Worm (Caenorhabditis elegans) whole organism, L4 larva: ENCODE data around the gene tlp-1.
"Not testable (repeated sequence)": the region's sequence is repeated elsewhere in the genome, so short reads cannot be mapped to it uniquely, and the experiment has no call there.

Experiments used
- F37D6.2 ChIP-seq: sonication (generic microtip); optimal IDR thresholded peaks from 2 replicates; lab custom pipeline; 2016; ENCODE audit warnings: mild to moderate bottlenecking, missing genetic modification characterization, missing compliant biosample characterization
- F49E8.2 ChIP-seq: sonication (generic microtip); optimal IDR thresholded peaks from 2 replicates; lab custom pipeline; 2016; ENCODE audit warnings: missing compliant biosample characterization, mild to moderate bottlenecking, missing genetic modification characterization, borderline replicate concordance
- Y5F2A.4 ChIP-seq: fragments of 200-800 bp; sonication (Bioruptor generic); optimal IDR thresholded peaks from 2 replicates; lab custom pipeline; 2018; ENCODE audit warnings: mild to moderate bottlenecking, missing genetic modification characterization, missing compliant biosample characterization
- Y75B8A.6 ChIP-seq: fragments of 200-800 bp; sonication (Bioruptor generic); IDR thresholded peaks from 2 replicates; pipeline ENCODE4 v1.3.6; 2022; ENCODE audit warnings: missing genetic modification reagents, missing genetic modification characterization, missing compliant biosample characterization
- ceh-32 ChIP-seq: sonication (generic microtip); optimal IDR thresholded peaks from 2 replicates; lab custom pipeline; 2016; ENCODE audit warnings: mild to moderate bottlenecking, missing genetic modification characterization, missing compliant biosample characterization; ENCODE audit not compliant: poor library complexity
- dpl-1 ChIP-seq: fragments of 150-350 bp; optimal IDR thresholded peaks from 2 replicates; lab custom pipeline; 2014; ENCODE audit warnings: missing biosample characterization, missing genetic modification reagents, missing genetic modification characterization
- fos-1 ChIP-seq: fragments of 150-350 bp; optimal IDR thresholded peaks from 2 replicates; lab custom pipeline; 2014; ENCODE audit warnings: missing biosample characterization, missing genetic modification characterization
- lin-15B ChIP-seq: fragments of 150-350 bp; sonication (generic microtip); optimal IDR thresholded peaks from 3 replicates; lab custom pipeline; 2014; ENCODE audit warnings: missing biosample characterization, missing genetic modification characterization
- lin-38 ChIP-seq: fragments of 200-800 bp; sonication (Bioruptor generic); IDR thresholded peaks from 2 replicates; pipeline ENCODE4 v1.3.6; 2022; ENCODE audit warnings: missing genetic modification reagents, missing genetic modification characterization, missing compliant biosample characterization
- lin-39 ChIP-seq: fragments of 150-350 bp; optimal IDR thresholded peaks from 2 replicates; lab custom pipeline; 2014; ENCODE audit warnings: missing biosample characterization, missing genetic modification reagents, missing genetic modification characterization
- mdt-29 ChIP-seq: fragments of 200-800 bp; sonication (Bioruptor generic); IDR thresholded peaks from 2 replicates; pipeline ENCODE4 v1.3.6; 2022; ENCODE audit warnings: missing genetic modification reagents, missing genetic modification characterization, missing compliant biosample characterization
- mxl-2 ChIP-seq: fragments of 200-800 bp; sonication (Bioruptor generic); conservative IDR thresholded peaks from 2 replicates; pipeline ENCODE4 v1.3.6; 2022; ENCODE audit warnings: missing genetic modification reagents, missing genetic modification characterization, missing compliant biosample characterization
- nhr-10 ChIP-seq: fragments of 150-350 bp; optimal IDR thresholded peaks from 2 replicates; lab custom pipeline; 2014; ENCODE audit warnings: missing biosample characterization, missing genetic modification characterization
- nhr-42 ChIP-seq: fragments of 200-800 bp; sonication (Bioruptor generic); IDR thresholded peaks from 2 replicates; pipeline ENCODE4 v1.3.6; 2022; ENCODE audit warnings: missing genetic modification characterization, missing compliant biosample characterization
- php-3 ChIP-seq: fragments of 200-800 bp; sonication (Bioruptor generic); IDR thresholded peaks from 2 replicates; pipeline ENCODE4 v1.3.6; 2022; ENCODE audit warnings: missing genetic modification reagents, missing genetic modification characterization, missing compliant biosample characterization
- saeg-2 ChIP-seq: fragments of 200-800 bp; sonication (Bioruptor generic); IDR thresholded peaks from 2 replicates; pipeline ENCODE4 v1.3.6; 2022; ENCODE audit warnings: missing genetic modification reagents, missing genetic modification characterization, missing compliant biosample characterization
- snpc-1.2 ChIP-seq: fragments of 200-800 bp; sonication (Bioruptor generic); IDR thresholded peaks from 2 replicates; pipeline ENCODE4 v1.3.6; 2022; ENCODE audit warnings: missing genetic modification reagents, missing genetic modification characterization, missing compliant biosample characterization
- spr-3 ChIP-seq: fragments of 200-800 bp; sonication (Bioruptor generic); optimal IDR thresholded peaks from 2 replicates; lab custom pipeline; 2018; ENCODE audit warnings: mild to moderate bottlenecking, missing genetic modification characterization, missing compliant biosample characterization
- zip-11 ChIP-seq: fragments of 200-800 bp; sonication (Bioruptor generic); IDR thresholded peaks from 2 replicates; pipeline ENCODE4 v1.3.6; 2022; ENCODE audit warnings: missing genetic modification characterization, missing compliant biosample characterization

Gene tlp-1

DNA sequence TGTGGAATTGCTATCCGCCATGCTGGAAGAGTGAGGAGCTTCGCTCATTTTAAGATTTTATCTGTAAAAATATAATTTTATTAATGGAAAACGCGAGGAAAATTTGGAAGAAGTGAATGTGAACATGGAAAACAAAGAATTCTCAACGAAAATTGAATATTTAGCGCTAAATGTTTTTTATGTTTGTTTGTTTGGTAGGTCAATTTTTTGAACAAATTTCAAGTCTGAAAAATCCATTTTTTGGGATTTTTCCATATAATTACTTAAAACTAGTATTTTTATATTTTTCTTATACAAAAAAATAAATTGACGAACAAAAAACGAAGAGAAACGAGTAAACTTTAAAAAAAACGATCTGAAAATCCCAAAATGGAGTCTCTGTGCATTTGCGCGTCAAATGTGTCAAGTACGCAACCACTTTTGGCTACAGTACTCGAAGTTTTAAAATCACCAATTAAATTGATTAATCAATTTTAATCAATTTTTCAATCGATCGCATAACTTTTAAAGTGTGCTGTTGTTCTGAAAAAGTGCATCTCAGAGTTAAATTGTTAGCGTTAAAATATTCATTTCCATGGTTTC, 36.9 kb downstream of the tlp-1 start, which contains the start of gene fbxa-215:
Gene fbxa-215, minus strand, starts transcription at position 61 of the 582 bp plus-strand sequence.
- TF ChIP-seq snpc-1.2 (GFP tag; lab: Robert Waterston, UW) = peak; percentile 70; the same call in 1 of the 2 replicates
- no peak for TF ChIP-seq nhr-42
- TF ChIP-seq, all 104 proteins: peak for 1

- TF ChIP-seq spr-3 (GFP tag; lab: Kevin White, UChicago) = no peak
- TF ChIP-seq snpc-1.2 (GFP tag; lab: Robert Waterston, UW) = 0 out of 2 replicates have a peak, but pooled peaks have one; percentile 47
- TF ChIP-seq nhr-42 = no peak
- no peak for TF ChIP-seq lin-15B (tag; lab: Kevin White, UChicago)
Observed at ce11 chrIV:13665073-13665472, 38.8 kb downstream of the tlp-1 start.

DNA sequence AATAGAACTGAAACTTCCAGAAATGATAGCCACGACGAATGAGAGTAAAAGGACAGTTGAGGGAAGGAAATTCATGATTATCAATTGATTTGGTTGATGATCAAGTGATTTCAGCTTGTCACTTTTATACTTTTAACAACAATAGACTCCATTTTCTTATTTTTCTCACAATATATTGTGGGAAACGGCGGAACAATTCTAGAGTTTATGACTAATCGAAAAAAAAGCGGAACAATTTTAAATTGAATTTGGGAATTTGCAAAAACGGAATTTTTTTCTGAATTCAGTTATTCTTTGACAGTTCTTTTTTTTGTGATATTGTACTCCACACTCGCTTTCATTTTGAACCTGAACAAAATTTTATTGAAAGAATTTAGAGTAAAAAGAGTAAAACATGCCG, 39.8 kb downstream of the tlp-1 start, which contains the start of gene Y45F10C.4:
Gene Y45F10C.4, minus strand, starts transcription at position 101 of the 400 bp plus-strand sequence.
- TF ChIP-seq Y5F2A.4 (GFP tag; lab: Kevin White, UChicago) (no peak), php-3 (no peak)

DNA sequence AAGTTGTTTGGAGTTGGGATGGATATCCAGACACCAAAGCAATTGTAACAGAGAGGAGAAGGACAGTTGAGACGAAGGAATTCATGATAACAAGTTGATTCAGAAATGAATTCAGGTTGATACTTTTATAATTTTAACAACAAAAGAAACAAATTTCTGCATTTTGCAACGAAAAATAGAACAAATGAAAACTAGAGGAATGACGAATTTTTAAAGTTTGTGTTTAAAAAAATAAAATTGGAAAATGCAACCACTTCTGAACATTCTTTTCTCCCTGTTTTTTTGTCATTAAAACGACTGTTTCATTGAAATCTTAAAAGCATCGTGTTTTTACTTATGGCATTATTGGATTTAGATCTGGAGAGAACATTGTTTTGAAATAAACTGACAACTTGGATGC, 41.3 kb downstream of the tlp-1 start, which contains the start of gene Y45F10C.2:
Gene Y45F10C.2, minus strand, starts transcription at position 101 of the 400 bp plus-strand sequence.
- not testable (repeated sequence) for TF ChIP-seq F49E8.2 (tag; lab: Kevin White, UChicago); Y75B8A.6 (GFP tag; lab: Robert Waterston, UW); zip-11

- TF ChIP-seq F37D6.2; ceh-32 (tag; lab: Kevin White, UChicago); mxl-2: not testable (repeated sequence)
Observed at ce11 chrIV:13659449-13659848, 44.4 kb downstream of the tlp-1 start, which contains the start of gene Y45F10C.1. Gene Y45F10C.1 (minus strand): TSS chrIV:13659549.

ce11 chrIV:13658142-13658541, 45.7 kb downstream of the tlp-1 start:
- TF ChIP-seq snpc-1.2 (GFP tag; lab: Robert Waterston, UW) (peak; percentile 92), mdt-29 (GFP tag; lab: Robert Waterston, UW) (0 out of 2 replicates have a peak, but pooled peaks have one; percentile 45)
- TF ChIP-seq, all 104 proteins: peak for 2; not testable (repeated sequence) for 102

DNA sequence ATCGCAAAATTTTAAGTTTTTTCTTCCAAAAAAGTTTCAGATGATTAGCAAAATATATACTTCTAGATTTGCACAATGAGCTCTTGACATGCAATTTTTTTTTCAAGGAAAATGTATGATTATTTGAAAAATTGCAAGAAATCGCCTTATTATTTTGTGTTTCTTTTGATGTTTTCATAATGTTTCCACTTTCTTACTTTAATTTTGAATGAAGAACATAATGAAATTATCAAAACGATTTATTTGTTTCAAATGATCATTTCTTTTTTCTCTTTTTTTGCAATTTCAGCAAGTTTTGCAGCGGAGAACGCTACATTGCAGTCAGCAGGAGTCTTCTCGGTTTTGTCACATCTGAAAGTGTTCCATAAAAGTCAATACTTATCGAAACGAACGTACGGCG, 51.9 kb downstream of the tlp-1 start, which contains the start of gene Y45F10C.6:
Gene Y45F10C.6, plus strand, starts transcription at position 301 of the 400 bp plus-strand sequence.
- TF ChIP-seq dpl-1 (GFP tag; lab: Kevin White, UChicago); saeg-2 (GFP tag; lab: Robert Waterston, UW); lin-39 (tag; lab: Kevin White, UChicago): not testable (repeated sequence)

DNA sequence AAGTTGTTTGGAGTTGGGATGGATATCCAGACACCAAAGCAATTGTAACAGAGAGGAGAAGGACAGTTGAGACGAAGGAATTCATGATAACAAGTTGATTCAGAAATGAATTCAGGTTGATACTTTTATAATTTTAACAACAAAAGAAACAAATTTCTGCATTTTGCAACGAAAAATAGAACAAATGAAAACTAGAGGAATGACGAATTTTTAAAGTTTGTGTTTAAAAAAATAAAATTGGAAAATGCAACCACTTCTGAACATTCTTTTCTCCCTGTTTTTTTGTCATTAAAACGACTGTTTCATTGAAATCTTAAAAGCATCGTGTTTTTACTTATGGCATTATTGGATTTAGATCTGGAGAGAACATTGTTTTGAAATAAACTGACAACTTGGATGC, 52.5 kb downstream of the tlp-1 start, which contains the start of gene C08F11.12:
Gene C08F11.12, minus strand, starts transcription at position 101 of the 400 bp plus-strand sequence.
- TF ChIP-seq nhr-10 (tag; lab: Kevin White, UChicago); lin-38 (GFP tag; lab: Robert Waterston, UW); fos-1 (tag; lab: Kevin White, UChicago): not testable (repeated sequence)
